Fruit fly (Drosophila melanogaster): ENCODE data around the gene Smn.

Smn gene

DNA sequence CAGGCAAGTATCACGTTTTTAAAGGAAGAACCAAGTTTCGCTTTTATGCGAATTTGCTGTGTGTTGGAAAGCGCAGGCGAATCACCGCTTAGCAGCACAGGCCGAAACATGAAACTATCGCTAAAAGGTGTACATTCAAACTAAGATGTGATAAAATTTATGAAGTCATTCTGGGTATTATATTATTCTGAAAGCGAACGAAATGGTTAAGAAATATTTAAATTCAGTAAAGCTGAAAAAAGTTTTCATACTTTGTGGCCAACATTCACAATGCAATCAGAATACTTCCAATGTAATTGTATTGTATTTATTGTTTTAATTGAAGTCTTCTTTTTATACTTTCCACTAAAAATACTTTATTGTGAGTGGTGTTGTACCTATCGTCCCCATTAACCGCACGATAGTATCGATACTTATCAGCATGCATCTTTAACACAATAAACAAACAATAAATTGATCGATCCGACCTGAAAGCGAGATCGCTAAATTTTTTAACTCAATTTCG is at the start of gene Smn (continued):
- no peak for TF ChIP-seq fd64A (GFP tag; optimal IDR thresholded peaks at IDR 0.05)
- TF ChIP-seq MBD-R2 (GFP tag; IDR thresholded peaks at IDR 0.05) = peak; percentile 55
- no peak for TF ChIP-seq cg (GFP tag; optimal IDR thresholded peaks at IDR 0.05)
- TF ChIP-seq kni (GFP tag; optimal IDR thresholded peaks at IDR 0.05) = peak; percentile 35
- TF ChIP-seq ewg (GFP tag; optimal IDR thresholded peaks at IDR 0.05) = no peak
- no peak for TF ChIP-seq H15 (GFP tag; IDR thresholded peaks at IDR 0.05)
- TF ChIP-seq Eip74EF (GFP tag; optimal IDR thresholded peaks at IDR 0.05) = no peak
- TF ChIP-seq Spps (tag; optimal IDR thresholded peaks at IDR 0.05) = no peak
- peak; percentile 84 for TF ChIP-seq CG14860 (GFP tag; IDR thresholded peaks at IDR 0.05; ENCODE audit: partially characterized antibody)
- TF ChIP-seq jumu (GFP tag; optimal IDR thresholded peaks at IDR 0.05) = peak; percentile 53
- TF ChIP-seq hb (GFP tag; IDR thresholded peaks at IDR 0.05; ENCODE audit: partially characterized antibody) = peak; percentile 83
- no peak for TF ChIP-seq tio (GFP tag; optimal IDR thresholded peaks at IDR 0.05)
- TF ChIP-seq Camta (GFP tag; optimal IDR thresholded peaks at IDR 0.05) = peak; percentile 62
- TF ChIP-seq CG6765 (GFP tag; optimal IDR thresholded peaks at IDR 0.05) = no peak
- TF ChIP-seq bab2 (GFP tag; optimal IDR thresholded peaks at IDR 0.05) = peak; percentile 46
- TF ChIP-seq CG6689 (GFP tag; IDR thresholded peaks at IDR 0.05) = peak; percentile 34; the same call in 1 of the 2 replicates
- TF ChIP-seq CG10267 (tag; optimal IDR thresholded peaks at IDR 0.05) = peak; percentile 85
- peak; percentile 15; the same call in 1 of the 2 replicates for TF ChIP-seq Ada2b (GFP tag; IDR thresholded peaks at IDR 0.05)
- no peak for TF ChIP-seq fd102C (GFP tag; optimal IDR thresholded peaks at IDR 0.05)
- peak; percentile 57 for TF ChIP-seq CG3281 (GFP tag; optimal IDR thresholded peaks at IDR 0.05)
- TF ChIP-seq Fer3 (tag; optimal IDR thresholded peaks at IDR 0.05) = peak; percentile 17
- peak; percentile 88 for TF ChIP-seq Med (GFP tag)
- peak; percentile 58; the same call in 2 of the 3 replicates for TF ChIP-seq CG17361 (GFP tag; IDR thresholded peaks at IDR 0.05)
- TF ChIP-seq Aef1 (GFP tag; IDR thresholded peaks at IDR 0.05) = no peak
- TF ChIP-seq CG18764 (GFP tag; optimal IDR thresholded peaks at IDR 0.05) = peak; percentile 10
- TF ChIP-seq Antp (GFP tag; optimal IDR thresholded peaks at IDR 0.05) = peak; percentile 22
- TF ChIP-seq CG17829 (tag; optimal IDR thresholded peaks at IDR 0.05) = peak; percentile 43
- TF ChIP-seq Dp (GFP tag; optimal IDR thresholded peaks at IDR 0.05) = peak; percentile 45
- no peak for TF ChIP-seq crp (GFP tag; optimal IDR thresholded peaks at IDR 0.05)
- TF ChIP-seq fd3F (GFP tag; optimal IDR thresholded peaks at IDR 0.05) = peak; percentile 32
- TF ChIP-seq CG4360 (GFP tag; IDR thresholded peaks at IDR 0.05) = no peak
- no peak for TF ChIP-seq CG11696 (GFP tag; IDR thresholded peaks at IDR 0.05)
- peak; percentile 60 for TF ChIP-seq HLH54F (GFP tag; optimal IDR thresholded peaks at IDR 0.05)
- TF ChIP-seq CG7987 (GFP tag; optimal IDR thresholded peaks at IDR 0.05) = no peak
- no peak for TF ChIP-seq Mes4 (GFP tag; optimal IDR thresholded peaks at IDR 0.05)
- TF ChIP-seq Scr (GFP tag; IDR thresholded peaks at IDR 0.05; ENCODE audit: partially characterized antibody) = peak; percentile 91
- TF ChIP-seq abd-A (tag; optimal IDR thresholded peaks at IDR 0.05) = no peak
- peak; percentile 58 for TF ChIP-seq sug (tag; optimal IDR thresholded peaks at IDR 0.05)
- TF ChIP-seq CG12744 (GFP tag; optimal IDR thresholded peaks at IDR 0.05) = no peak
- peak; percentile 61; the same call in 1 of the 2 replicates for TF ChIP-seq CG42726 (GFP tag; IDR thresholded peaks at IDR 0.05; ENCODE audit: partially characterized antibody)
- TF ChIP-seq D (optimal IDR thresholded peaks at IDR 0.05) = no peak
- TF ChIP-seq D (GFP tag; optimal IDR thresholded peaks at IDR 0.05) = no peak
- peak; percentile 32 for TF ChIP-seq Fer1 (GFP tag; optimal IDR thresholded peaks at IDR 0.05)
- TF ChIP-seq CoRest (tag; optimal IDR thresholded peaks at IDR 0.05) = peak; percentile 66
- TF ChIP-seq CG30431 (GFP tag; optimal IDR thresholded peaks at IDR 0.05) = no peak
- peak; percentile 3 for TF ChIP-seq Sry-β (GFP tag; optimal IDR thresholded peaks at IDR 0.05)
- TF ChIP-seq CG15269 (tag; optimal IDR thresholded peaks at IDR 0.05) = peak; percentile 46
- TF ChIP-seq slp2 (GFP tag; optimal IDR thresholded peaks at IDR 0.05) = peak; percentile 41
- TF ChIP-seq CG2116 (GFP tag; optimal IDR thresholded peaks at IDR 0.05) = peak; percentile 97
- peak; percentile 47 for TF ChIP-seq PHDP (tag; optimal IDR thresholded peaks at IDR 0.05)

All from whole organism, embryonic.